Worm (Caenorhabditis elegans) whole organism, L4/young adult: ENCODE results near the gene ubh-3.
A peak's percentile ranks its signal among the peaks of the same experiment; 100 is the strongest.

ENCODE experiments used
- W03F9.2 ChIP-seq: fragments of 150-350 bp; optimal IDR thresholded peaks from 2 replicates; lab custom pipeline; 2014; ENCODE audit warnings: missing biosample characterization, missing genetic modification characterization
- dao-5 ChIP-seq: sonication (generic microtip); optimal IDR thresholded peaks from 2 replicates; lab custom pipeline; 2016; ENCODE audit warnings: missing genotype, missing genetic modification characterization, moderate library complexity, missing compliant biosample characterization
- him-1 ChIP-seq: sonication (generic microtip); optimal IDR thresholded peaks from 2 replicates; lab custom pipeline; 2016; ENCODE audit warnings: missing genotype, missing genetic modification reagents, missing genetic modification characterization, missing compliant biosample characterization

Gene ubh-3

ce11 chrV:6509717-6510116 is 1.1 kb upstream of the ubh-3 start, which contains the start of gene ubh-2:
TSS of gene ubh-2 (minus strand) at chrV:6509817.
- TF ChIP-seq dao-5: no peak
- no peak for TF ChIP-seq him-1 (tag; lab: Kevin White, UChicago)
- no peak for TF ChIP-seq W03F9.2

DNA sequence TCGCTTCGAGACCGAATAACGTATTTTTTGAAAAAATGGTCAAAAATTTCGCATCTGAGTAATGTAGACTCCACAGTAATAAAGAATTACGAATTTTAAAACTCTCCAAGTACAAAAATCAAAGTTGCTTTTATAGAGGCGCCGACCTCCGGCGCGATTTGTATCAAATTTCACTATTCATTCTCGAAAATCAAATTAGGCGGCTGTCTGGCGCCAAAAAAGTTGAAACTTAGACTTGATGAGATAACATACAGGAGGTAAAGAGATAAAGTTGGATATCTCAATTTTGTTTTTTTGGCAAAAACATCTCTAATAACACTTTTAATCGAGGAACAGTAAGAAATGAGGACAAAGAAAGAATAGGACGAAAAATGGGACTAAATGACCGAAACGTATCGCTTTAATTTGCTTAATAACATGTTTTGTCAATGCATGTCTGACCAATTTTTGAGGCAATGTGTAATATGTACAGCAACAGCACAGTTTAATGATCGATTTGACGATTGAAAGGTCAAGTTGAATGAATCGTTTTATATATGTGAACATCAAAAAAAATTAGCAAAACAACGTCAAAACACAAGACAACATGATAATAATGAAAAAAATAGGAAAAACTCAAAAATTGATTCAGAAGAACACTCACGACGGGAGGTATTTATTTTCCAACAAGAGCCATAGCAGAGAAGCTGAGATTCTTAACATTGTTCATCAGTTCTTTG is 2.2 kb downstream of the ubh-3 start:
- no peak for TF ChIP-seq him-1 (tag; lab: Kevin White, UChicago)
- TF ChIP-seq dao-5: no peak
- no peak for TF ChIP-seq W03F9.2

DNA sequence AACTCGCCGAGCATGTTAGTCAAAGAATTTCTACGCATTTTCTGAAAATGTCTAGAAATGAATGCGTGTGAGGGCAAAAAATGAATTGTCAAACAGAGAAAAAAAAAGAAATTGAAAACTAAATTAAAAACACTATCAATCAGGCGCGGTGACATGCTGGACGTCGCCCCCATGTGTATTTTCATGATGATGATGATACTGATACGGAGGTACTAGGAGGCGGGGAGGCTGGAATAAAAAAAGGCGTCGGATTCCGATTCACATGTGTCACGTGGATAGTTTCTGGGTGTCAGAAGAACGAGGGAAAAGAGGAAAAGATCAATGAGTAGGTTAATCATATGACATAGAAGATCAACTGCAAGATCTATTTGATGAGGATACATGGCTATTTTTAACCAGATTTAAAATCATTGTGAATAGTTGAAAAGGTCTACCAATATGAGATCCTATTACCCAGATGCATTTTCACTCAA is 3.2 kb downstream of the ubh-3 start, which contains the start of gene W01A11.7:
Gene W01A11.7, minus strand, starts transcription at position 51 of the 473 bp plus-strand sequence.
- TF ChIP-seq dao-5: no peak
- no peak for TF ChIP-seq W03F9.2
- TF ChIP-seq him-1 (tag; lab: Kevin White, UChicago): no peak

- TF ChIP-seq dao-5: no peak
- TF ChIP-seq him-1 (tag; lab: Kevin White, UChicago): no peak
- no peak for TF ChIP-seq W03F9.2
Observed at ce11 chrV:6504131-6504827, 4.3 kb downstream of the ubh-3 start, which contains the start of gene moc-2. TSS of gene moc-2 (minus strand) at chrV:6504181.

- no peak for TF ChIP-seq dao-5
- no peak for TF ChIP-seq W03F9.2
- no peak for TF ChIP-seq him-1 (tag; lab: Kevin White, UChicago)
Observed at ce11 chrV:6503158-6503557, 5.4 kb downstream of the ubh-3 start.

ce11 chrV:6498903-6499302 is 9.7 kb downstream of the ubh-3 start, which contains the start of gene W01A11.1:
TSS of gene W01A11.1 (plus strand) at chrV:6499224.
- TF ChIP-seq W03F9.2: no peak
- no peak for TF ChIP-seq him-1 (tag; lab: Kevin White, UChicago)
- TF ChIP-seq dao-5: no peak

- TF ChIP-seq him-1 (tag; lab: Kevin White, UChicago) (no peak), W03F9.2 (no peak), dao-5 (no peak)
Observed at ce11 chrV:6498441-6498840, 10.2 kb downstream of the ubh-3 start.

- TF ChIP-seq W03F9.2 (peak; percentile 23), him-1 (tag; lab: Kevin White, UChicago) (no peak)
Observed at ce11 chrV:6496611-6497158, 11.9 kb downstream of the ubh-3 start, which contains the start of gene dgtr-1. TSS of gene dgtr-1 (plus strand) at chrV:6497108.

DNA sequence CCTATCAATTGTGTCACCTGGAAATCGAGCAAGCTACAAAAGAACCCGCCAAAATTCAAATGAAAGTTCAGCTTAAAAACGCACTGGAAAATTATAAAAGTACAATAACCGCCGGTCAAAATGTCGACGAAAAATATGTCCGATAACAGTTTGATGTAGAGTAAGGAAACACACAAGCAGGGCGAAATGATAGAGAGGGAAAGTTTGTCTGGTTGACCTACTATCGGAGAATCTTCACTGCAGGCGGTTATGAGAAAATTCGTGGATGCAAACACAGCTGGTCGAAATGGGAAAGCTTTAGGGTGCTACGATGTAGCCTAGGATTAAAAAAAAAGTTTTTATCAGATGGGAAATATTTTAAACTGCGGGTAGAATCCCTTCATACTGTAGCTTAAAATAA is 13.2 kb downstream of the ubh-3 start:
- TF ChIP-seq dao-5 (no peak), him-1 (tag; lab: Kevin White, UChicago) (no peak), W03F9.2 (no peak)

DNA sequence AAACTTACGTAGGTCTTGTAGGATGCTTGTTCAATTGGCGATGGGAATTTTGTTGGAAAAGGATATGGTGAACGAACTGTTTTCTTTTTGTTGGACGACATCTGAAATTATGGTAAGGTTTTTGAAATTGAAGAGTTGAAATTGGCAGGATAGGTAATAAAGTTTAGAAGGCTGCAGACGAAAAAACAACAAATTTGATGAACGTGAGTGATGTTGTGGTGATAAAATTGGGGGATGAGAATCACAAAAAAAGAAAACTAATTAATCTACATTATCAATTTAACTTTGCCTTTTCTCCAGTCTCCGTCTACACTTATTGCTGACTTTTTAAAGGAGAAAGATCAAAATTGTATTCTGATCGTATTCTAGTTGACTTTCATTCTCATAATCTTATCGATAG is 14.8 kb downstream of the ubh-3 start, which contains the start of gene cpt-6:
Gene cpt-6, minus strand, starts transcription at position 101 of the 400 bp plus-strand sequence.
- TF ChIP-seq him-1 (tag; lab: Kevin White, UChicago) (no peak), W03F9.2 (no peak), dao-5 (no peak)

- TF ChIP-seq him-1 (tag; lab: Kevin White, UChicago) (no peak), W03F9.2 (no peak), dao-5 (no peak)
Observed at ce11 chrV:6492497-6492896, 16.1 kb downstream of the ubh-3 start.

DNA sequence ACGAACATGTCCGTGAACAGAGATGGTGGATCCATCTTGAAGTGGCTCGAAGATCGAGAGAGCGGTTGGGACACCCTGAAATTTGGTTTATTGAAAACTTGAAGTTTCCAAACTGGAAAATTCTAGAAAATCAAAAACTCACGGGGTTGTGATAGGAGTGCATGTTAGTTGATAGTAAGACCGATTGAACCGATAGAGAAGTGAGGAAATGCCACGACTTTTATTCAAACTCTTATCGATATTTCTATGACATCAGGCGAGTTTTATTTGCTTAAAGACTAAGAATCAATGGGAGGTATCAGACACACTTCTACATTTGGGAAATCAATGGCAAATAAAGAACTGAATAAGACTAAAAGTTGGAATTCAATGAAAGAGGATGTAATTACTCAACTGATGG is 19.8 kb downstream of the ubh-3 start, which contains the start of gene lec-10:
Gene lec-10, minus strand, starts transcription at position 272 of the 400 bp plus-strand sequence.
- TF ChIP-seq him-1 (tag; lab: Kevin White, UChicago) (no peak), W03F9.2 (no peak), dao-5 (no peak)

- TF ChIP-seq him-1 (tag; lab: Kevin White, UChicago) (no peak), W03F9.2 (no peak), dao-5 (no peak)
Observed at ce11 chrV:6487878-6488277, 20.7 kb downstream of the ubh-3 start.

ce11 chrV:6485109-6485508 is 23.5 kb downstream of the ubh-3 start:
- TF ChIP-seq dao-5: no peak
- no peak for TF ChIP-seq W03F9.2
- TF ChIP-seq him-1 (tag; lab: Kevin White, UChicago): no peak
